Worm (Caenorhabditis elegans) whole organism, L1 larva: Measurements from ENCODE around the gene K11H3.2.

Experiments used
- C34B4.2 ChIP-seq: sonication (generic microtip); optimal IDR thresholded peaks from 2 replicates; lab custom pipeline; 2017; ENCODE audit warnings: mild to moderate bottlenecking, missing genetic modification characterization, missing compliant biosample characterization
- F16B12.6 ChIP-seq: fragments of 150-350 bp; optimal IDR thresholded peaks from 2 replicates; lab custom pipeline; 2014; ENCODE audit warnings: missing biosample characterization, missing genetic modification characterization
- aha-1 ChIP-seq: fragments of 150-350 bp; optimal IDR thresholded peaks from 2 replicates; lab custom pipeline; 2014; ENCODE audit warnings: missing biosample characterization, missing genetic modification characterization
- alr-1 ChIP-seq: fragments of 200-800 bp; sonication (Bioruptor generic); optimal IDR thresholded peaks from 2 replicates; lab custom pipeline; 2018; ENCODE audit warnings: borderline replicate concordance, mild to moderate bottlenecking, missing genetic modification characterization, missing compliant biosample characterization
- ama-1 ChIP-seq: fragments of 150-350 bp; optimal IDR thresholded peaks from 2 replicates; lab custom pipeline; 2014
- blmp-1 ChIP-seq: fragments of 150-350 bp; optimal IDR thresholded peaks from 2 replicates; lab custom pipeline; 2014; ENCODE audit warnings: missing biosample characterization, missing genetic modification characterization
- ceh-63 ChIP-seq: fragments of 200-800 bp; sonication (Bioruptor generic); optimal IDR thresholded peaks from 2 replicates; lab custom pipeline; 2018; ENCODE audit warnings: mild to moderate bottlenecking, missing genetic modification characterization, missing compliant biosample characterization
- ceh-8 ChIP-seq: fragments of 200-800 bp; sonication (Bioruptor generic); optimal IDR thresholded peaks from 2 replicates; lab custom pipeline; 2018; ENCODE audit warnings: mild to moderate bottlenecking, missing genetic modification characterization, moderate library complexity, missing compliant biosample characterization
- ceh-90 ChIP-seq: sonication (generic microtip); optimal IDR thresholded peaks from 2 replicates; lab custom pipeline; 2016; ENCODE audit warnings: missing genetic modification characterization, missing compliant biosample characterization
- fkh-10 ChIP-seq: sonication (generic microtip); optimal IDR thresholded peaks from 2 replicates; lab custom pipeline; 2017; ENCODE audit warnings: missing biosample characterization, missing genetic modification reagents, missing genetic modification characterization
- fkh-8 ChIP-seq: sonication (generic microtip); optimal IDR thresholded peaks from 2 replicates; lab custom pipeline; 2016; ENCODE audit warnings: mild to moderate bottlenecking, missing genetic modification characterization, missing compliant biosample characterization
- irx-1 ChIP-seq: sonication (generic microtip); optimal IDR thresholded peaks from 2 replicates; lab custom pipeline; 2016; ENCODE audit warnings: missing genetic modification characterization, missing compliant biosample characterization
- lin-14 ChIP-seq: fragments of 200-800 bp; sonication (Bioruptor generic); optimal IDR thresholded peaks from 2 replicates; lab custom pipeline; 2018; ENCODE audit warnings: mild to moderate bottlenecking, missing genetic modification characterization, moderate library complexity, missing compliant biosample characterization
- lin-39 ChIP-seq: fragments of 150-350 bp; optimal IDR thresholded peaks from 2 replicates; lab custom pipeline; 2014; ENCODE audit warnings: missing biosample characterization, missing genetic modification reagents, missing genetic modification characterization
- lsy-2 ChIP-seq, 2 experiments: fragments of 150-350 bp; optimal IDR thresholded peaks; 2 replicates each; lab custom pipeline; 2014; ENCODE audit warnings: missing biosample characterization in 2 of 2, missing genetic modification characterization in 2 of 2
- mab-9 ChIP-seq: fragments of 200-800 bp; sonication (Bioruptor generic); IDR thresholded peaks from 2 replicates; pipeline ENCODE4 v1.3.6; 2022; ENCODE audit warnings: missing genetic modification reagents, missing genetic modification characterization, missing compliant biosample characterization
- nhr-19 ChIP-seq: fragments of 200-800 bp; sonication (Bioruptor generic); conservative IDR thresholded peaks from 2 replicates; pipeline ENCODE4 v1.3.6; 2022; ENCODE audit warnings: missing genetic modification characterization, missing compliant biosample characterization
- nhr-71 ChIP-seq: sonication (generic microtip); optimal IDR thresholded peaks from 2 replicates; lab custom pipeline; 2016; ENCODE audit warnings: mild to moderate bottlenecking, missing genetic modification characterization, moderate library complexity, missing compliant biosample characterization
- nhr-85 ChIP-seq: sonication (generic microtip); peaks from one replicate; lab custom pipeline; 2016; ENCODE audit warnings: missing genetic modification characterization, inconsistent platforms, missing compliant biosample characterization
- nhr-90 ChIP-seq: sonication (generic microtip); optimal IDR thresholded peaks from 2 replicates; lab custom pipeline; 2016; ENCODE audit warnings: mild to moderate bottlenecking, missing genetic modification characterization, missing compliant biosample characterization; ENCODE audit not compliant: poor library complexity
- rnt-1 ChIP-seq: sonication (generic microtip); optimal IDR thresholded peaks from 2 replicates; lab custom pipeline; 2016; ENCODE audit warnings: mild to moderate bottlenecking, missing genetic modification characterization, moderate library complexity, missing compliant biosample characterization
- skn-1 ChIP-seq: fragments of 150-350 bp; optimal IDR thresholded peaks from 2 replicates; lab custom pipeline; 2014; ENCODE audit warnings: missing biosample characterization, missing genetic modification characterization
- snpc-4 ChIP-seq: fragments of 150-350 bp; optimal IDR thresholded peaks from 2 replicates; lab custom pipeline; 2014; ENCODE audit warnings: missing biosample characterization, missing genetic modification characterization
- sox-4 ChIP-seq: sonication (generic microtip); optimal IDR thresholded peaks from 2 replicates; lab custom pipeline; 2016; ENCODE audit warnings: missing genetic modification characterization, missing compliant biosample characterization
- swsn-7 ChIP-seq: sonication (generic microtip); optimal IDR thresholded peaks from 2 replicates; lab custom pipeline; 2016; ENCODE audit warnings: missing genetic modification characterization, missing compliant biosample characterization
- tbx-2 ChIP-seq: sonication (generic microtip); optimal IDR thresholded peaks from 2 replicates; lab custom pipeline; 2016; ENCODE audit warnings: missing genetic modification characterization, missing compliant biosample characterization
- tlp-1 ChIP-seq: fragments of 150-350 bp; optimal IDR thresholded peaks from 2 replicates; lab custom pipeline; 2014; ENCODE audit warnings: missing biosample characterization, missing genetic modification characterization
- unc-130 ChIP-seq: fragments of 150-350 bp; optimal IDR thresholded peaks from 2 replicates; lab custom pipeline; 2017; ENCODE audit warnings: missing biosample characterization, missing genetic modification characterization, inconsistent platforms
- unc-98 ChIP-seq: fragments of 200-800 bp; sonication (Bioruptor generic); IDR thresholded peaks from 2 replicates; pipeline ENCODE4 v1.3.6; 2022; ENCODE audit warnings: missing genetic modification characterization, missing compliant biosample characterization
- vab-15 ChIP-seq: sonication (generic microtip); optimal IDR thresholded peaks from 2 replicates; lab custom pipeline; 2017; ENCODE audit warnings: missing genotype, mild to moderate bottlenecking, missing genetic modification characterization, missing compliant biosample characterization
- zag-1 ChIP-seq: fragments of 150-350 bp; optimal IDR thresholded peaks from 2 replicates; lab custom pipeline; 2014; ENCODE audit warnings: missing biosample characterization, missing genetic modification characterization
- ztf-4 ChIP-seq: fragments of 150-350 bp; optimal IDR thresholded peaks from 2 replicates; lab custom pipeline; 2014; ENCODE audit warnings: missing biosample characterization, missing genetic modification characterization

Gene K11H3.2

ce11 chrIII:9885609-9886008, 39.4 kb downstream of the K11H3.2 start:
- TF ChIP-seq ztf-4 (tag; lab: Kevin White, UChicago) (no peak), fkh-10 (GFP tag; lab: Kevin White, UChicago) (no peak), vab-15 (tag; lab: Kevin White, UChicago) (no peak), rnt-1 (tag; lab: Kevin White, UChicago) (peak; percentile 47), blmp-1 (no peak), lin-14 (peak; percentile 59)

- TF ChIP-seq F16B12.6 (tag; lab: Kevin White, UChicago) (no peak), fkh-8 (tag; lab: Kevin White, UChicago) (peak; percentile 41), tlp-1 (no peak), fkh-10 (GFP tag; lab: Kevin White, UChicago) (peak; percentile 24), lin-14 (peak; percentile 57)
These were observed 40.1 kb downstream of the K11H3.2 start for ce11 chrIII:9886323-9886722.

ce11 chrIII:9891324-9891723, 45.1 kb downstream of the K11H3.2 start, which contains the start of gene alg-4:
TSS of gene alg-4 (minus strand) at chrIII:9891424.
- TF ChIP-seq blmp-1 (no peak), ceh-63 (GFP tag; lab: Kevin White, UChicago) (no peak), sox-4 (tag; lab: Kevin White, UChicago) (no peak), unc-98 (no peak), irx-1 (tag; lab: Kevin White, UChicago) (no peak), lsy-2 (tag; optimal IDR thresholded peaks at IDR 0.05; lab: Kevin White, UChicago) (no peak), ceh-8 (GFP tag; lab: Kevin White, UChicago) (no peak), aha-1 (no peak), nhr-19 (no peak), C34B4.2 (tag; lab: Kevin White, UChicago) (no peak), nhr-90 (tag; lab: Kevin White, UChicago) (no peak), skn-1 (tag; lab: Kevin White, UChicago) (no peak), ceh-90 (tag; lab: Kevin White, UChicago) (no peak), swsn-7 (tag; lab: Kevin White, UChicago) (no peak), ama-1 (lab: Kevin White, UChicago) (no peak), mab-9 (GFP tag; lab: Robert Waterston, UW) (no peak)

ce11 chrIII:9892855-9893254, 46.7 kb downstream of the K11H3.2 start, which contains the start of gene mam-7:
TSS of gene mam-7 (plus strand) at chrIII:9893155.
- no peak for TF ChIP-seq unc-130 (tag; lab: Kevin White, UChicago)
- TF ChIP-seq alr-1 (tag; lab: Kevin White, UChicago), result no peak
- TF ChIP-seq snpc-4 (tag; lab: Kevin White, UChicago), result no peak
- no peak for TF ChIP-seq nhr-85 (tag; lab: Kevin White, UChicago)
- TF ChIP-seq tbx-2 (tag; lab: Kevin White, UChicago), result no peak
- no peak for TF ChIP-seq lin-39 (tag; lab: Kevin White, UChicago)
- no peak for TF ChIP-seq C34B4.2 (tag; lab: Kevin White, UChicago)
- TF ChIP-seq zag-1, result no peak
- TF ChIP-seq ama-1 (lab: Kevin White, UChicago), result no peak
- no peak for TF ChIP-seq nhr-71 (tag; lab: Kevin White, UChicago)
